Worm (Caenorhabditis elegans) whole organism, L2 larva: ENCODE measurements around the gene acdh-6.

ENCODE experiments used
- R02D3.7 ChIP-seq: fragments of 150-350 bp; optimal IDR thresholded peaks from 2 replicates; lab custom pipeline; 2014; ENCODE audit warnings: missing biosample characterization, missing genetic modification characterization
- Y55F3AM.14 ChIP-seq: fragments of 200-800 bp; sonication (Bioruptor generic); optimal IDR thresholded peaks from 2 replicates; lab custom pipeline; 2018; ENCODE audit warnings: mild to moderate bottlenecking, missing genetic modification characterization, missing compliant biosample characterization
- ZK546.5 ChIP-seq: sonication (generic microtip); optimal IDR thresholded peaks from 2 replicates; lab custom pipeline; 2017; ENCODE audit warnings: missing biosample characterization, missing genetic modification characterization
- alr-1 ChIP-seq: fragments of 150-350 bp; optimal IDR thresholded peaks from 2 replicates; lab custom pipeline; 2014; ENCODE audit warnings: missing biosample characterization, missing genetic modification characterization
- aly-2 ChIP-seq: fragments of 150-350 bp; optimal IDR thresholded peaks from 2 replicates; lab custom pipeline; 2014; ENCODE audit warnings: missing biosample characterization, missing genetic modification characterization
- ama-1 ChIP-seq: fragments of 150-350 bp; optimal IDR thresholded peaks from 2 replicates; lab custom pipeline; 2018; ENCODE audit warnings: inconsistent platforms
- blmp-1 ChIP-seq: sonication (generic microtip); optimal IDR thresholded peaks from 2 replicates; lab custom pipeline; 2017; ENCODE audit warnings: missing genetic modification characterization, mild to moderate bottlenecking, missing compliant biosample characterization, antibody characterized with exemption, moderate library complexity; ENCODE audit not compliant: insufficient read depth
- ceh-82 ChIP-seq: fragments of 150-350 bp; optimal IDR thresholded peaks from 2 replicates; lab custom pipeline; 2014; ENCODE audit warnings: missing biosample characterization, missing genetic modification characterization
- crh-2 ChIP-seq: sonication (generic microtip); optimal IDR thresholded peaks from 2 replicates; lab custom pipeline; 2017; ENCODE audit warnings: missing biosample characterization, missing genetic modification characterization
- egl-27 ChIP-seq: sonication (generic microtip); optimal IDR thresholded peaks from 3 replicates; lab custom pipeline; 2017; ENCODE audit warnings: missing biosample characterization, missing genetic modification reagents, missing genetic modification characterization
- elt-1 ChIP-seq: fragments of 150-350 bp; optimal IDR thresholded peaks from 2 replicates; lab custom pipeline; 2014; ENCODE audit warnings: missing biosample characterization, missing genetic modification characterization
- elt-3 ChIP-seq: sonication (generic microtip); optimal IDR thresholded peaks from 2 replicates; lab custom pipeline; 2017; ENCODE audit warnings: missing biosample characterization, missing genetic modification characterization
- fos-1 ChIP-seq: fragments of 150-350 bp; optimal IDR thresholded peaks from 2 replicates; lab custom pipeline; 2014; ENCODE audit warnings: missing biosample characterization, missing genetic modification characterization
- gmeb-1 ChIP-seq: fragments of 150-350 bp; optimal IDR thresholded peaks from 2 replicates; lab custom pipeline; 2014; ENCODE audit warnings: missing biosample characterization, missing genetic modification characterization
- lin-11 ChIP-seq: fragments of 150-350 bp; sonication (generic microtip); optimal IDR thresholded peaks from 2 replicates; lab custom pipeline; 2014; ENCODE audit warnings: missing biosample characterization, missing genetic modification characterization, inconsistent platforms, mixed read lengths
- lin-13 ChIP-seq: fragments of 150-350 bp; optimal IDR thresholded peaks from 2 replicates; lab custom pipeline; 2014; ENCODE audit warnings: missing biosample characterization, missing genetic modification reagents, missing genetic modification characterization
- lsy-2 ChIP-seq, 2 experiments: fragments of 150-350 bp in 1 of 2; sonication (generic microtip) in 1 of 2; optimal IDR thresholded peaks; 2 replicates each; lab custom pipeline; 2014 to 2017; ENCODE audit warnings: missing biosample characterization in 2 of 2, missing genetic modification characterization in 2 of 2
- mab-5 ChIP-seq: fragments of 150-350 bp; optimal IDR thresholded peaks from 2 replicates; lab custom pipeline; 2014; ENCODE audit warnings: missing biosample characterization, missing genetic modification characterization
- mbf-1 ChIP-seq: sonication (generic microtip); optimal IDR thresholded peaks from 2 replicates; lab custom pipeline; 2017; ENCODE audit warnings: missing biosample characterization, missing genetic modification characterization
- nhr-10 ChIP-seq: sonication (generic microtip); optimal IDR thresholded peaks from 2 replicates; lab custom pipeline; 2017; ENCODE audit warnings: missing biosample characterization, missing genetic modification characterization
- nhr-11 ChIP-seq: fragments of 150-350 bp; optimal IDR thresholded peaks from 2 replicates; lab custom pipeline; 2014; ENCODE audit warnings: missing biosample characterization, missing genetic modification characterization
- nhr-21 ChIP-seq: fragments of 150-350 bp; optimal IDR thresholded peaks from 2 replicates; lab custom pipeline; 2014; ENCODE audit warnings: missing biosample characterization, missing genetic modification characterization
- nhr-23 ChIP-seq: fragments of 150-350 bp; optimal IDR thresholded peaks from 2 replicates; lab custom pipeline; 2014; ENCODE audit warnings: missing biosample characterization, missing genetic modification reagents, missing genetic modification characterization
- nhr-237 ChIP-seq: fragments of 150-350 bp; optimal IDR thresholded peaks from 2 replicates; lab custom pipeline; 2014; ENCODE audit warnings: missing biosample characterization, missing genetic modification characterization
- nhr-25 ChIP-seq: fragments of 150-350 bp; sonication (generic microtip); optimal IDR thresholded peaks from 3 replicates; lab custom pipeline; 2014; ENCODE audit warnings: missing biosample characterization, missing genetic modification characterization
- nhr-6 ChIP-seq: fragments of 150-350 bp; optimal IDR thresholded peaks from 2 replicates; lab custom pipeline; 2014; ENCODE audit warnings: missing biosample characterization, missing genetic modification characterization
- nhr-77 ChIP-seq: fragments of 150-350 bp; optimal IDR thresholded peaks from 2 replicates; lab custom pipeline; 2014; ENCODE audit warnings: missing biosample characterization, missing genetic modification characterization
- peb-1 ChIP-seq: fragments of 150-350 bp; optimal IDR thresholded peaks from 2 replicates; lab custom pipeline; 2014; ENCODE audit warnings: missing biosample characterization, missing genetic modification characterization
- sem-4 ChIP-seq: fragments of 150-350 bp; optimal IDR thresholded peaks from 2 replicates; lab custom pipeline; 2014; ENCODE audit warnings: missing biosample characterization, missing genetic modification reagents, missing genetic modification characterization
- skn-1 ChIP-seq: sonication (generic microtip); optimal IDR thresholded peaks from 2 replicates; lab custom pipeline; 2017; ENCODE audit warnings: missing biosample characterization, missing genetic modification characterization
- sma-3 ChIP-seq: sonication (generic microtip); optimal IDR thresholded peaks from 2 replicates; lab custom pipeline; 2016; ENCODE audit warnings: missing genetic modification reagents, missing genetic modification characterization, missing compliant biosample characterization
- sma-9 ChIP-seq, 2 experiments: fragments of 150-350 bp in 1 of 2; sonication (generic microtip) in 1 of 2; optimal IDR thresholded peaks; 2 replicates each; lab custom pipeline; 2014 to 2016; ENCODE audit warnings: missing genetic modification characterization in 2 of 2, mild to moderate bottlenecking in 1 of 2, missing biosample characterization in 1 of 2, missing compliant biosample characterization in 1 of 2, missing genetic modification reagents in 1 of 2, moderate library complexity in 1 of 2
- snpc-4 ChIP-seq: fragments of 150-350 bp; optimal IDR thresholded peaks from 2 replicates; lab custom pipeline; 2014; ENCODE audit warnings: missing biosample characterization, missing genetic modification characterization
- unc-39 ChIP-seq: fragments of 150-350 bp; optimal IDR thresholded peaks from 2 replicates; lab custom pipeline; 2014; ENCODE audit warnings: missing biosample characterization, missing genetic modification characterization
- unc-55 ChIP-seq: fragments of 150-350 bp; sonication (generic microtip); optimal IDR thresholded peaks from 3 replicates; lab custom pipeline; 2014; ENCODE audit warnings: missing biosample characterization, missing genetic modification reagents, missing genetic modification characterization
- unc-62 ChIP-seq: fragments of 150-350 bp; optimal IDR thresholded peaks from 2 replicates; lab custom pipeline; 2014; ENCODE audit warnings: missing biosample characterization, missing genetic modification reagents, missing genetic modification characterization
- zag-1 ChIP-seq: fragments of 150-350 bp; optimal IDR thresholded peaks from 2 replicates; lab custom pipeline; 2014; ENCODE audit warnings: missing biosample characterization, missing genetic modification characterization
- ztf-11 ChIP-seq: sonication (generic microtip); optimal IDR thresholded peaks from 2 replicates; lab custom pipeline; 2017; ENCODE audit warnings: missing biosample characterization, missing genetic modification characterization
- ztf-4 ChIP-seq: fragments of 150-350 bp; optimal IDR thresholded peaks from 2 replicates; lab custom pipeline; 2014; ENCODE audit warnings: missing biosample characterization, missing genetic modification characterization

Gene acdh-6

ce11 chrIII:8590882-8591281 lies 29.9 kb downstream of the acdh-6 start, which contains the start of gene fipr-16:
TSS of gene fipr-16 (minus strand) at chrIII:8590982.
- TF ChIP-seq elt-1 (no peak), mbf-1 (no peak), crh-2 (tag; lab: Kevin White, UChicago) (no peak), ZK546.5 (tag; lab: Kevin White, UChicago) (no peak), snpc-4 (tag; lab: Kevin White, UChicago) (no peak), nhr-11 (tag; lab: Kevin White, UChicago) (no peak), skn-1 (tag; lab: Kevin White, UChicago) (no peak), nhr-6 (no peak), nhr-25 (tag; lab: Kevin White, UChicago) (no peak), peb-1 (no peak), Y55F3AM.14 (GFP tag; lab: Kevin White, UChicago) (no peak), alr-1 (tag; lab: Kevin White, UChicago) (no peak), ama-1 (lab: Kevin White, UChicago) (no peak), unc-62 (GFP tag; lab: Kevin White, UChicago) (no peak), ztf-4 (tag; lab: Kevin White, UChicago) (no peak), nhr-10 (tag; lab: Kevin White, UChicago) (no peak), lin-11 (tag; lab: Kevin White, UChicago) (no peak), ceh-82 (no peak), sma-3 (GFP tag; lab: Kevin White, UChicago) (no peak)

ce11 chrIII:8593620-8594019 lies 32.7 kb downstream of the acdh-6 start, which contains the start of gene C06E1.7:
TSS of gene C06E1.7 (minus strand) at chrIII:8593720.
- TF ChIP-seq unc-55 (GFP tag; lab: Kevin White, UChicago) (no peak), nhr-6 (no peak), gmeb-1 (tag; lab: Kevin White, UChicago) (no peak), blmp-1 (tag; lab: Kevin White, UChicago) (no peak), sem-4 (tag; lab: Kevin White, UChicago) (no peak), sma-3 (GFP tag; lab: Kevin White, UChicago) (no peak), snpc-4 (tag; lab: Kevin White, UChicago) (no peak), unc-39 (no peak), ceh-82 (no peak), Y55F3AM.14 (GFP tag; lab: Kevin White, UChicago) (no peak), nhr-23 (tag; lab: Kevin White, UChicago) (no peak), nhr-21 (tag; lab: Kevin White, UChicago) (no peak), lsy-2 (tag; optimal IDR thresholded peaks at IDR 0.05; lab: Kevin White, UChicago) (no peak), ama-1 (lab: Kevin White, UChicago) (no peak), aly-2 (tag; lab: Kevin White, UChicago) (no peak), mbf-1 (no peak), mab-5 (no peak), nhr-77 (no peak), nhr-11 (tag; lab: Kevin White, UChicago) (no peak), ztf-4 (tag; lab: Kevin White, UChicago) (no peak)

- TF ChIP-seq fos-1 (tag; lab: Kevin White, UChicago) = peak; percentile 90
- TF ChIP-seq aly-2 (tag; lab: Kevin White, UChicago) = no peak
- TF ChIP-seq sma-9 (GFP tag; optimal IDR thresholded peaks at IDR 0.05; lab: Kevin White, UChicago) = peak; percentile 55
- TF ChIP-seq sma-9 (tag; optimal IDR thresholded peaks at IDR 0.05; lab: Kevin White, UChicago) = no peak
- peak; percentile 1 for TF ChIP-seq crh-2 (tag; lab: Kevin White, UChicago)
Measured at ce11 chrIII:8594088-8594487, 33.2 kb downstream of the acdh-6 start.

ce11 chrIII:8596692-8597091 lies 35.8 kb downstream of the acdh-6 start:
- no peak for TF ChIP-seq ceh-82
- no peak for TF ChIP-seq ztf-4 (tag; lab: Kevin White, UChicago)
- no peak for TF ChIP-seq lin-13
- TF ChIP-seq nhr-21 (tag; lab: Kevin White, UChicago) = no peak
- TF ChIP-seq R02D3.7 (tag; lab: Kevin White, UChicago) = no peak
- TF ChIP-seq peb-1 = no peak
- TF ChIP-seq nhr-237 (tag; lab: Kevin White, UChicago) = no peak
- TF ChIP-seq lin-11 (tag; lab: Kevin White, UChicago) = no peak
- no peak for TF ChIP-seq elt-3 (tag; lab: Kevin White, UChicago)
- TF ChIP-seq zag-1 = no peak
- TF ChIP-seq fos-1 (tag; lab: Kevin White, UChicago) = no peak
- TF ChIP-seq skn-1 (tag; lab: Kevin White, UChicago) = no peak
- no peak for TF ChIP-seq elt-1
- no peak for TF ChIP-seq egl-27 (tag; lab: Kevin White, UChicago)
- no peak for TF ChIP-seq lsy-2 (tag; optimal IDR thresholded peaks at IDR 0.05; lab: Kevin White, UChicago)
- TF ChIP-seq blmp-1 (tag; lab: Kevin White, UChicago) = no peak
- no peak for TF ChIP-seq ztf-11 (tag; lab: Kevin White, UChicago)
- TF ChIP-seq ZK546.5 (tag; lab: Kevin White, UChicago) = no peak
- TF ChIP-seq alr-1 (tag; lab: Kevin White, UChicago) = no peak
